Fruit fly (Drosophila melanogaster) whole organism, embryonic: Measurements from ENCODE around the gene red.
A peak's percentile ranks its signal among the peaks of the same experiment; 100 is the strongest.

Experiments
- ATbp ChIP-seq: fragments of 200-800 bp; sonication (Bioruptor generic); optimal IDR thresholded peaks from 2 replicates; lab custom pipeline; 2017; ENCODE audit warnings: missing biosample characterization, mild to moderate bottlenecking, missing genetic modification characterization, missing genetic modification reagents
- Ada2b ChIP-seq: fragments of 200-800 bp; sonication (Bioruptor generic); IDR thresholded peaks from 2 replicates; pipeline ENCODE4 v1.3.6; 2022; ENCODE audit warnings: missing biosample characterization, missing genetic modification characterization
- Bteb2 ChIP-seq: fragments of 200-800 bp; sonication (Bioruptor generic); optimal IDR thresholded peaks from 2 replicates; lab custom pipeline; 2016; ENCODE audit warnings: missing biosample characterization, missing genetic modification characterization
- CG10462 ChIP-seq: fragments of 200-800 bp; sonication (Bioruptor generic); optimal IDR thresholded peaks from 2 replicates; lab custom pipeline; 2016; ENCODE audit warnings: missing biosample characterization, missing genetic modification characterization
- CG11560 ChIP-seq: fragments of 200-800 bp; sonication (Bioruptor generic); IDR thresholded peaks from 3 replicates; pipeline ENCODE4 v1.3.6; 2022; ENCODE audit warnings: missing biosample characterization, missing genetic modification characterization
- CG12071 ChIP-seq: fragments of 200-800 bp; sonication (Bioruptor generic); optimal IDR thresholded peaks from 3 replicates; lab custom pipeline; 2018; ENCODE audit warnings: missing biosample characterization, mild to moderate bottlenecking, missing genetic modification characterization
- CG16779 ChIP-seq: fragments of 200-800 bp; sonication (Bioruptor generic); IDR thresholded peaks from 2 replicates; pipeline ENCODE4 v1.3.6; 2022; ENCODE audit warnings: missing biosample characterization, missing genetic modification characterization
- CG17568 ChIP-seq: fragments of 200-800 bp; sonication (Bioruptor generic); optimal IDR thresholded peaks from 2 replicates; lab custom pipeline; 2018; ENCODE audit warnings: missing biosample characterization, mild to moderate bottlenecking, missing genetic modification characterization, moderate library complexity
- CG18011 ChIP-seq: fragments of 200-800 bp; sonication (Bioruptor generic); optimal IDR thresholded peaks from 2 replicates; lab custom pipeline; 2017; ENCODE audit warnings: missing biosample characterization, missing genetic modification characterization, mild to moderate bottlenecking, moderate library complexity, missing genotype
- CG2889 ChIP-seq: fragments of 200-800 bp; sonication (Bioruptor generic); IDR thresholded peaks from 3 replicates; pipeline ENCODE4 v1.3.6; 2022; ENCODE audit warnings: missing biosample characterization, missing genetic modification characterization
- CG30431 ChIP-seq: fragments of 200-800 bp; sonication (Bioruptor generic); optimal IDR thresholded peaks from 2 replicates; lab custom pipeline; 2017; ENCODE audit warnings: missing biosample characterization, missing genetic modification characterization
- CG31224 ChIP-seq: fragments of 200-800 bp; sonication (Bioruptor generic); IDR thresholded peaks from 2 replicates; pipeline ENCODE4 v1.3.6; 2022; ENCODE audit warnings: missing biosample characterization, missing genetic modification characterization
- CG34224 ChIP-seq: fragments of 200-800 bp; sonication (Bioruptor generic); IDR thresholded peaks from 3 replicates; pipeline ENCODE4 v1.3.6; 2022; ENCODE audit warnings: missing biosample characterization, missing genetic modification characterization; ENCODE audit not compliant: partially characterized antibody
- CG5953 ChIP-seq: fragments of 200-800 bp; sonication (Bioruptor generic); IDR thresholded peaks from 2 replicates; pipeline ENCODE4 v1.3.6; 2022; ENCODE audit warnings: missing biosample characterization, missing genetic modification characterization
- CG8281 ChIP-seq: fragments of 200-800 bp; sonication (Bioruptor generic); optimal IDR thresholded peaks from 2 replicates; lab custom pipeline; 2018; ENCODE audit warnings: missing biosample characterization, mild to moderate bottlenecking, missing genetic modification characterization, moderate library complexity
- CG8290 ChIP-seq, 3 experiments: fragments of 200-800 bp; sonication (Bioruptor generic); optimal IDR thresholded peaks; 2 replicates each; lab custom pipeline; 2016 to 2019; ENCODE audit warnings: missing biosample characterization in 3 of 3, missing genetic modification characterization in 3 of 3, mild to moderate bottlenecking in 2 of 3, moderate library complexity in 1 of 3
- CG8388 ChIP-seq: fragments of 200-800 bp; sonication (Bioruptor generic); optimal IDR thresholded peaks from 2 replicates; lab custom pipeline; 2019; ENCODE audit warnings: missing biosample characterization, mild to moderate bottlenecking, missing genetic modification characterization, moderate library complexity
- CG9215 ChIP-seq: fragments of 200-800 bp; sonication (Bioruptor generic); IDR thresholded peaks from 2 replicates; pipeline ENCODE4 v1.3.6; 2022; ENCODE audit warnings: missing biosample characterization, missing genetic modification characterization
- Chrac-16 ChIP-seq: fragments of 200-800 bp; sonication (Bioruptor generic); optimal IDR thresholded peaks from 3 replicates; lab custom pipeline; 2016; ENCODE audit warnings: missing biosample characterization, missing genetic modification characterization
- Dfd ChIP-seq, 2 experiments: fragments of >200 bp; optimal IDR thresholded peaks; 2 replicates each; lab custom pipeline; 2017; ENCODE audit warnings: missing biosample characterization in 2 of 2, missing genetic modification characterization in 2 of 2
- Dip2 ChIP-seq: fragments of 200-800 bp; sonication (Bioruptor generic); IDR thresholded peaks from 2 replicates; pipeline ENCODE4 v1.3.6; 2022; ENCODE audit warnings: missing biosample characterization, missing genetic modification characterization
- Fer2 ChIP-seq: fragments of 200-800 bp; sonication (Bioruptor generic); optimal IDR thresholded peaks from 2 replicates; lab custom pipeline; 2018; ENCODE audit warnings: missing biosample characterization, mild to moderate bottlenecking, missing genetic modification characterization, moderate library complexity
- Hr3 ChIP-seq: fragments of 200-800 bp; sonication (Bioruptor generic); optimal IDR thresholded peaks from 3 replicates; lab custom pipeline; 2016; ENCODE audit warnings: missing biosample characterization, missing genetic modification characterization
- Kr ChIP-seq: fragments of 200-800 bp; sonication (Bioruptor generic); optimal IDR thresholded peaks from 2 replicates; lab custom pipeline; 2017; ENCODE audit warnings: missing biosample characterization, mild to moderate bottlenecking, missing genetic modification characterization
- Med ChIP-seq: fragments of 200-800 bp; sonication (Bioruptor generic); peaks from one replicate; lab custom pipeline; 2016; ENCODE audit warnings: missing biosample characterization, missing genetic modification characterization, mild to moderate bottlenecking, inconsistent platforms, moderate library complexity
- Opbp ChIP-seq: fragments of 200-800 bp; sonication (Bioruptor generic); IDR thresholded peaks from 3 replicates; pipeline ENCODE4 v1.3.6; 2022; ENCODE audit warnings: missing biosample characterization, missing genetic modification characterization; ENCODE audit not compliant: partially characterized antibody
- Rfx ChIP-seq: fragments of 200-800 bp; sonication (Bioruptor generic); IDR thresholded peaks from 2 replicates; pipeline ENCODE4 v1.3.6; 2022; ENCODE audit warnings: missing biosample characterization, missing genetic modification characterization
- Scr ChIP-seq: fragments of 200-800 bp; sonication (Bioruptor generic); IDR thresholded peaks from 2 replicates; pipeline ENCODE4 v1.3.6; 2022; ENCODE audit warnings: missing biosample characterization, missing genetic modification characterization; ENCODE audit not compliant: partially characterized antibody
- Sox100B ChIP-seq: fragments of 200-800 bp; sonication (Bioruptor generic); optimal IDR thresholded peaks from 3 replicates; lab custom pipeline; 2018; ENCODE audit warnings: missing biosample characterization, mild to moderate bottlenecking, missing genetic modification characterization
- Sry-δ ChIP-seq: fragments of 200-800 bp; sonication (Bioruptor generic); optimal IDR thresholded peaks from 2 replicates; lab custom pipeline; 2016; ENCODE audit warnings: missing biosample characterization, missing genetic modification characterization
- Stat92E ChIP-seq, 3 experiments: fragments of >200 bp in 2 of 3; fragments of 200-800 bp in 1 of 3; sonication (Bioruptor generic) in 1 of 3; optimal IDR thresholded peaks; 2 replicates each; lab custom pipeline; 2017 to 2019; ENCODE audit warnings: missing biosample characterization in 3 of 3, missing genetic modification characterization in 3 of 3, mild to moderate bottlenecking in 1 of 3, moderate library complexity in 1 of 3
- Xbp1 ChIP-seq: fragments of 200-800 bp; sonication (Bioruptor generic); optimal IDR thresholded peaks from 3 replicates; lab custom pipeline; 2016; ENCODE audit warnings: missing biosample characterization, mild to moderate bottlenecking, missing genetic modification characterization
- cad ChIP-seq: fragments of >200 bp; optimal IDR thresholded peaks from 2 replicates; lab custom pipeline; 2017; ENCODE audit warnings: missing biosample characterization, missing genetic modification characterization
- chn ChIP-seq: fragments of 200-800 bp; sonication (Bioruptor generic); optimal IDR thresholded peaks from 2 replicates; lab custom pipeline; 2016; ENCODE audit warnings: missing biosample characterization, missing genetic modification characterization
- dm ChIP-seq: fragments of 200-800 bp; sonication (Bioruptor generic); optimal IDR thresholded peaks from 3 replicates; lab custom pipeline; 2016; ENCODE audit warnings: missing biosample characterization, missing genetic modification characterization
- ewg ChIP-seq: fragments of 200-800 bp; sonication (Bioruptor generic); optimal IDR thresholded peaks from 3 replicates; lab custom pipeline; 2017; ENCODE audit warnings: mild to moderate bottlenecking, missing biosample characterization, missing genetic modification reagents, missing genetic modification characterization
- ind ChIP-seq: fragments of 200-800 bp; sonication (Bioruptor generic); optimal IDR thresholded peaks from 3 replicates; lab custom pipeline; 2016; ENCODE audit warnings: missing biosample characterization, missing genetic modification characterization
- kni ChIP-seq: fragments of 200-800 bp; sonication (Bioruptor generic); optimal IDR thresholded peaks from 3 replicates; lab custom pipeline; 2017; ENCODE audit warnings: mild to moderate bottlenecking, missing biosample characterization, missing genetic modification reagents, missing genetic modification characterization
- nerfin-2 ChIP-seq: fragments of 200-800 bp; sonication (Bioruptor generic); IDR thresholded peaks from 2 replicates; pipeline ENCODE4 v1.3.6; 2022; ENCODE audit warnings: missing biosample characterization, missing genetic modification characterization; ENCODE audit not compliant: partially characterized antibody
- pfk ChIP-seq: fragments of 200-800 bp; sonication (Bioruptor generic); optimal IDR thresholded peaks from 2 replicates; lab custom pipeline; 2018; ENCODE audit warnings: missing biosample characterization, mild to moderate bottlenecking, missing genetic modification characterization, moderate library complexity
- psq ChIP-seq: fragments of 200-800 bp; sonication (Bioruptor generic); optimal IDR thresholded peaks from 2 replicates; lab custom pipeline; 2017; ENCODE audit warnings: missing biosample characterization, missing genetic modification characterization
- pzg ChIP-seq: fragments of 200-800 bp; sonication (Bioruptor generic); optimal IDR thresholded peaks from 3 replicates; lab custom pipeline; 2018; ENCODE audit warnings: missing biosample characterization, mild to moderate bottlenecking, missing genetic modification characterization, moderate library complexity
- slou ChIP-seq: fragments of 200-800 bp; sonication (Bioruptor generic); optimal IDR thresholded peaks from 3 replicates; lab custom pipeline; 2016; ENCODE audit warnings: missing biosample characterization, missing genetic modification characterization
- sr ChIP-seq: fragments of 200-800 bp; sonication (Bioruptor generic); IDR thresholded peaks from 3 replicates; pipeline ENCODE4 v1.3.6; 2022; ENCODE audit warnings: missing biosample characterization, missing genetic modification characterization
- stwl ChIP-seq: fragments of 200-800 bp; sonication (Bioruptor generic); optimal IDR thresholded peaks from 3 replicates; lab custom pipeline; 2018; ENCODE audit warnings: missing biosample characterization, mild to moderate bottlenecking, missing genetic modification characterization, moderate library complexity
- tap ChIP-seq: fragments of 200-800 bp; optimal IDR thresholded peaks from 3 replicates; lab custom pipeline; 2019; ENCODE audit warnings: missing biosample characterization, mild to moderate bottlenecking, missing genetic modification characterization, moderate library complexity
- tll ChIP-seq, 2 experiments: fragments of 200-800 bp in 1 of 2; fragments of >200 bp in 1 of 2; sonication (Bioruptor generic) in 1 of 2; optimal IDR thresholded peaks; 2 replicates each; lab custom pipeline; 2017 to 2019; ENCODE audit warnings: missing biosample characterization in 2 of 2, missing genetic modification characterization in 2 of 2, mild to moderate bottlenecking in 1 of 2, moderate library complexity in 1 of 2
- ttk ChIP-seq: fragments of 200-800 bp; sonication (Bioruptor generic); IDR thresholded peaks from 2 replicates; pipeline ENCODE4 v2.1.2; 2022; ENCODE audit warnings: missing biosample characterization, missing genetic modification characterization

The red gene

dm6 chr3R:14285059-14285953, 3.6 kb upstream of the red start (continued):
- TF ChIP-seq Hr3 (GFP tag; lab: Kevin White, UChicago) = peak; percentile 33
- TF ChIP-seq Ada2b (GFP tag; lab: Robert Waterston, UW) = no peak
- TF ChIP-seq CG34224 (GFP tag; lab: Robert Waterston, UW) = no peak
- no peak for TF ChIP-seq Sry-δ (GFP tag; lab: Kevin White, UChicago)
- TF ChIP-seq nerfin-2 = no peak
- TF ChIP-seq kni (GFP tag; lab: Kevin White, UChicago) = no peak
- TF ChIP-seq CG31224 (GFP tag; lab: Robert Waterston, UW) = no peak
- TF ChIP-seq ttk (GFP tag; lab: Robert Waterston, UW) = no peak
- TF ChIP-seq Bteb2 = no peak
- TF ChIP-seq Kr (GFP tag; lab: Kevin White, UChicago) = no peak
- TF ChIP-seq CG8388 = no peak
- TF ChIP-seq CG5953 (GFP tag; lab: Robert Waterston, UW) = no peak
- no peak for TF ChIP-seq Sox100B (GFP tag; lab: Kevin White, UChicago)
- no peak for TF ChIP-seq ATbp (GFP tag; lab: Kevin White, UChicago)
- no peak for TF ChIP-seq CG11560 (tag; lab: Robert Waterston, UW)
- no peak for TF ChIP-seq chn (GFP tag; lab: Kevin White, UChicago)
- peak; percentile 3 for TF ChIP-seq CG17568
- TF ChIP-seq CG10462 (GFP tag; lab: Kevin White, UChicago) = no peak
- no peak for TF ChIP-seq CG16779 (GFP tag; lab: Robert Waterston, UW)
- TF ChIP-seq dm (GFP tag; lab: Kevin White, UChicago) = no peak
- TF ChIP-seq pfk (GFP tag; lab: Kevin White, UChicago) = no peak
- peak; percentile 3 for TF ChIP-seq ewg (GFP tag; lab: Kevin White, UChicago)
- TF ChIP-seq stwl (tag; lab: Kevin White, UChicago) = no peak
- TF ChIP-seq Scr = no peak
- no peak for TF ChIP-seq Dip2 (GFP tag; lab: Robert Waterston, UW)
- peak; percentile 3 for TF ChIP-seq CG30431 (GFP tag; lab: Kevin White, UChicago)
- TF ChIP-seq pzg (GFP tag; lab: Kevin White, UChicago) = no peak
- no peak for TF ChIP-seq Dfd (GFP tag; optimal IDR thresholded peaks at IDR 0.05; lab: Kevin White, UChicago)
- TF ChIP-seq CG12071 (GFP tag; lab: Kevin White, UChicago) = no peak
- peak; percentile 23 for TF ChIP-seq ind (GFP tag; lab: Kevin White, UChicago)
- TF ChIP-seq Med (GFP tag; lab: Kevin White, UChicago) = peak; percentile 83
- no peak for TF ChIP-seq slou (GFP tag; lab: Kevin White, UChicago)
- peak; percentile 45 for TF ChIP-seq cad (GFP tag; lab: Kevin White, UChicago)
- no peak for TF ChIP-seq CG9215 (GFP tag; lab: Robert Waterston, UW)
- TF ChIP-seq Stat92E (GFP tag; optimal IDR thresholded peaks at IDR 0.05; lab: Kevin White, UChicago) = peak in 1 of 3 experiments; percentile 84
- no peak for TF ChIP-seq Rfx
- no peak for TF ChIP-seq sr
- TF ChIP-seq Chrac-16 (GFP tag; lab: Kevin White, UChicago) = no peak
- no peak for TF ChIP-seq Fer2
- no peak for TF ChIP-seq CG18011 (GFP tag; lab: Kevin White, UChicago)
- no peak for TF ChIP-seq psq (GFP tag; lab: Kevin White, UChicago)
- TF ChIP-seq tap (tag; lab: Kevin White, UChicago) = no peak
- TF ChIP-seq CG8290 (GFP tag; optimal IDR thresholded peaks at IDR 0.05; lab: Kevin White, UChicago) = no peak
- no peak for TF ChIP-seq CG8290 (tag; optimal IDR thresholded peaks at IDR 0.05; lab: Kevin White, UChicago)
- peak; percentile 17 for TF ChIP-seq Xbp1 (GFP tag; lab: Kevin White, UChicago)
- TF ChIP-seq tll (GFP tag; optimal IDR thresholded peaks at IDR 0.05; lab: Kevin White, UChicago) = no peak
- no peak for TF ChIP-seq CG2889 (GFP tag; lab: Robert Waterston, UW)
- no peak for TF ChIP-seq CG8281 (tag; lab: Kevin White, UChicago)
- TF ChIP-seq Opbp (GFP tag; lab: Robert Waterston, UW) = no peak
